Fruit fly (Drosophila melanogaster) whole organism, prepupa: ENCODE data around the gene Tcs6.

Experiments used
- CG10631 ChIP-seq: fragments of 200-800 bp; sonication (Bioruptor generic); optimal IDR thresholded peaks from 2 replicates; lab custom pipeline; 2016; ENCODE audit warnings: missing biosample characterization, missing genetic modification characterization
- CG11294 ChIP-seq: fragments of 200-800 bp; sonication (Bioruptor generic); IDR thresholded peaks from 2 replicates; pipeline ENCODE4 v1.3.6; 2022; ENCODE audit warnings: missing biosample characterization, missing genetic modification characterization
- CG11902 ChIP-seq: fragments of 200-800 bp; sonication (Bioruptor generic); optimal IDR thresholded peaks from 3 replicates; lab custom pipeline; 2016; ENCODE audit warnings: missing biosample characterization, missing genetic modification characterization
- CG15336 ChIP-seq: fragments of 200-800 bp; sonication (Bioruptor generic); IDR thresholded peaks from 2 replicates; pipeline ENCODE4 v1.3.6; 2022; ENCODE audit warnings: missing biosample characterization, missing genetic modification characterization
- CG3032 ChIP-seq: fragments of 200-800 bp; optimal IDR thresholded peaks from 2 replicates; lab custom pipeline; 2019; ENCODE audit warnings: missing biosample characterization, mild to moderate bottlenecking, missing genetic modification characterization, moderate library complexity
- CG31627 ChIP-seq: fragments of 200-800 bp; sonication (Bioruptor generic); optimal IDR thresholded peaks from 3 replicates; lab custom pipeline; 2016; ENCODE audit warnings: missing biosample characterization, missing genetic modification characterization
- CG32006 ChIP-seq: fragments of 200-800 bp; sonication (Bioruptor generic); optimal IDR thresholded peaks from 3 replicates; lab custom pipeline; 2017; ENCODE audit warnings: missing biosample characterization, mild to moderate bottlenecking, missing genetic modification characterization
- CG34406 ChIP-seq: fragments of 200-800 bp; sonication (Bioruptor generic); optimal IDR thresholded peaks from 3 replicates; lab custom pipeline; 2016; ENCODE audit warnings: missing biosample characterization, missing genetic modification characterization
- CG4318 ChIP-seq: fragments of 200-800 bp; sonication (Bioruptor generic); optimal IDR thresholded peaks from 3 replicates; lab custom pipeline; 2017; ENCODE audit warnings: missing biosample characterization, mild to moderate bottlenecking, missing genetic modification characterization
- CG6163 ChIP-seq: fragments of 200-800 bp; sonication (Bioruptor generic); IDR thresholded peaks from 3 replicates; pipeline ENCODE4 v1.3.6; 2022; ENCODE audit warnings: missing biosample characterization, missing genetic modification characterization
- CG6276 ChIP-seq: fragments of 200-800 bp; sonication (Bioruptor generic); optimal IDR thresholded peaks from 2 replicates; lab custom pipeline; 2017; ENCODE audit warnings: missing biosample characterization, mild to moderate bottlenecking, missing genetic modification characterization
- CG6792 ChIP-seq: fragments of 200-800 bp; sonication (Bioruptor generic); optimal IDR thresholded peaks from 3 replicates; lab custom pipeline; 2016; ENCODE audit warnings: missing biosample characterization, missing genetic modification characterization
- CG6854 ChIP-seq: fragments of 200-800 bp; sonication (Bioruptor generic); optimal IDR thresholded peaks from 2 replicates; lab custom pipeline; 2017; ENCODE audit warnings: missing biosample characterization, mild to moderate bottlenecking, missing genetic modification characterization
- CG8319 ChIP-seq: fragments of 200-800 bp; sonication (Bioruptor generic); optimal IDR thresholded peaks from 3 replicates; lab custom pipeline; 2016; ENCODE audit warnings: missing biosample characterization, missing genetic modification characterization
- CG8632 ChIP-seq: fragments of 200-800 bp; sonication (Bioruptor generic); optimal IDR thresholded peaks from 3 replicates; lab custom pipeline; 2016; ENCODE audit warnings: missing biosample characterization, missing genetic modification characterization
- Eip75B ChIP-seq: fragments of 200-800 bp; sonication (Bioruptor generic); optimal IDR thresholded peaks from 3 replicates; lab custom pipeline; 2016; ENCODE audit warnings: missing biosample characterization, missing genetic modification characterization
- Eip78C ChIP-seq: fragments of 200-800 bp; sonication (Bioruptor generic); peaks from one replicate; lab custom pipeline; 2016; ENCODE audit warnings: missing biosample characterization, missing genetic modification characterization
- Eip93F ChIP-seq: fragments of 200-800 bp; sonication (Bioruptor generic); optimal IDR thresholded peaks from 2 replicates; lab custom pipeline; 2016; ENCODE audit warnings: missing biosample characterization, mild to moderate bottlenecking, missing genetic modification characterization
- Ets21C ChIP-seq: fragments of 200-800 bp; sonication (Bioruptor generic); optimal IDR thresholded peaks from 3 replicates; lab custom pipeline; 2016; ENCODE audit warnings: missing biosample characterization, missing genetic modification characterization
- Ets96B ChIP-seq: fragments of 200-800 bp; optimal IDR thresholded peaks from 2 replicates; lab custom pipeline; 2019; ENCODE audit warnings: missing biosample characterization, mild to moderate bottlenecking, missing genetic modification characterization, moderate library complexity
- Gug ChIP-seq: fragments of 200-800 bp; sonication (Bioruptor generic); IDR thresholded peaks from 2 replicates; pipeline ENCODE4 v1.3.6; 2022; ENCODE audit warnings: missing biosample characterization, missing genetic modification characterization
- Hr4 ChIP-seq: fragments of 200-800 bp; sonication (Bioruptor generic); optimal IDR thresholded peaks from 3 replicates; lab custom pipeline; 2016; ENCODE audit warnings: missing biosample characterization, missing genetic modification characterization
- Lpt ChIP-seq: fragments of 200-800 bp; sonication (Bioruptor generic); optimal IDR thresholded peaks from 3 replicates; lab custom pipeline; 2016; ENCODE audit warnings: missing biosample characterization, missing genetic modification characterization
- Sox102F ChIP-seq: fragments of 200-800 bp; sonication (Bioruptor generic); optimal IDR thresholded peaks from 2 replicates; lab custom pipeline; 2016; ENCODE audit warnings: missing biosample characterization, mild to moderate bottlenecking, missing genetic modification characterization
- Sox15 ChIP-seq: fragments of 200-800 bp; sonication (Bioruptor generic); optimal IDR thresholded peaks from 3 replicates; lab custom pipeline; 2016; ENCODE audit warnings: missing biosample characterization, missing genetic modification characterization
- achi ChIP-seq: fragments of 200-800 bp; sonication (Bioruptor generic); optimal IDR thresholded peaks from 3 replicates; lab custom pipeline; 2016; ENCODE audit warnings: missing biosample characterization, missing genetic modification characterization
- cyc ChIP-seq: fragments of 200-800 bp; sonication (Bioruptor generic); optimal IDR thresholded peaks from 3 replicates; lab custom pipeline; 2016; ENCODE audit warnings: missing biosample characterization, missing genetic modification characterization
- dac ChIP-seq: fragments of 200-800 bp; sonication (Bioruptor generic); optimal IDR thresholded peaks from 2 replicates; lab custom pipeline; 2017; ENCODE audit warnings: missing biosample characterization, mild to moderate bottlenecking, missing genetic modification characterization
- dsx ChIP-seq: fragments of 200-800 bp; optimal IDR thresholded peaks from 3 replicates; lab custom pipeline; 2019; ENCODE audit warnings: missing biosample characterization, mild to moderate bottlenecking, missing genetic modification characterization, moderate library complexity; ENCODE audit not compliant: poor library complexity, severe bottlenecking
- eg ChIP-seq: fragments of 200-800 bp; sonication (Bioruptor generic); IDR thresholded peaks from 3 replicates; pipeline ENCODE4 v1.3.6; 2022; ENCODE audit warnings: missing biosample characterization, missing genetic modification characterization
- esn ChIP-seq: fragments of 200-800 bp; sonication (Bioruptor generic); optimal IDR thresholded peaks from 2 replicates; lab custom pipeline; 2016; ENCODE audit warnings: missing biosample characterization, mild to moderate bottlenecking, missing genetic modification characterization, moderate library complexity
- fd59A ChIP-seq: fragments of 200-800 bp; sonication (Bioruptor generic); optimal IDR thresholded peaks from 2 replicates; lab custom pipeline; 2017; ENCODE audit warnings: missing biosample characterization, mild to moderate bottlenecking, missing genetic modification characterization, missing genetic modification reagents
- fd85E ChIP-seq: fragments of 200-800 bp; sonication (Bioruptor generic); optimal IDR thresholded peaks from 3 replicates; lab custom pipeline; 2016; ENCODE audit warnings: missing biosample characterization, missing genetic modification characterization
- fkh ChIP-seq: fragments of 200-800 bp; sonication (Bioruptor generic); optimal IDR thresholded peaks from 3 replicates; lab custom pipeline; 2017; ENCODE audit warnings: missing biosample characterization, mild to moderate bottlenecking, missing genetic modification characterization, moderate library complexity
- lz ChIP-seq: fragments of 200-800 bp; sonication (Bioruptor generic); optimal IDR thresholded peaks from 3 replicates; lab custom pipeline; 2016; ENCODE audit warnings: missing biosample characterization, missing genetic modification characterization
- pdm3 ChIP-seq: fragments of 200-800 bp; sonication (Bioruptor generic); optimal IDR thresholded peaks from 3 replicates; lab custom pipeline; 2016; ENCODE audit warnings: missing biosample characterization, missing genetic modification characterization
- spab ChIP-seq: fragments of 200-800 bp; sonication (Bioruptor generic); optimal IDR thresholded peaks from 2 replicates; lab custom pipeline; 2017; ENCODE audit warnings: missing biosample characterization, mild to moderate bottlenecking, missing genetic modification characterization, missing genetic modification reagents
- ss ChIP-seq, 2 experiments: fragments of 200-800 bp; sonication (Bioruptor generic); optimal IDR thresholded peaks; 2 replicates in 1 of 2; 3 replicates in 1 of 2; lab custom pipeline; 2017 to 2018; ENCODE audit warnings: mild to moderate bottlenecking in 2 of 2, missing biosample characterization in 2 of 2, missing genetic modification characterization in 2 of 2, moderate library complexity in 1 of 2
- svp ChIP-seq: fragments of 200-800 bp; sonication (Bioruptor generic); peaks from one replicate; lab custom pipeline; 2016; ENCODE audit warnings: missing biosample characterization, missing genetic modification characterization

Tcs6 gene

dm6 chr3R:26041417-26042101 is 16.5 kb downstream of the Tcs6 start, which contains the start of gene gro (continued):
- TF ChIP-seq CG4318 (GFP tag; lab: Kevin White, UChicago) (peak; percentile 0), CG32006 (peak; percentile 20), eg (peak; percentile 66), Eip78C (peak; percentile 89), CG6792 (peak; percentile 66), esn (GFP tag; lab: Kevin White, UChicago) (peak; percentile 69), Hr4 (GFP tag; lab: Kevin White, UChicago) (peak; percentile 76), fd85E (GFP tag; lab: Kevin White, UChicago) (peak; percentile 31), svp (GFP tag; lab: Kevin White, UChicago) (peak; percentile 85), CG11902 (GFP tag; lab: Kevin White, UChicago) (peak; percentile 46), CG34406 (GFP tag; lab: Kevin White, UChicago) (peak; percentile 41), CG31627 (GFP tag; lab: Kevin White, UChicago) (peak; percentile 76), Eip75B (GFP tag; lab: Kevin White, UChicago) (peak; percentile 71), CG8319 (GFP tag; lab: Kevin White, UChicago) (no peak), CG11294 (GFP tag; lab: Robert Waterston, UW) (no peak; the same call in 1 of the 2 replicates), CG15336 (peak; percentile 54; the same call in 1 of the 2 replicates), Ets21C (GFP tag; lab: Kevin White, UChicago) (peak; percentile 55)

dm6 chr3R:26039793-26040335 is 18.2 kb downstream of the Tcs6 start:
- TF ChIP-seq CG6163 (GFP tag; lab: Robert Waterston, UW), result no peak
- TF ChIP-seq Eip78C, result peak; percentile 13
- no peak for TF ChIP-seq CG3032 (tag; lab: Kevin White, UChicago)
- TF ChIP-seq spab (GFP tag; lab: Kevin White, UChicago), result no peak
- TF ChIP-seq CG34406 (GFP tag; lab: Kevin White, UChicago), result no peak

dm6 chr3R:26037899-26038298 is 20.1 kb downstream of the Tcs6 start:
- no peak for TF ChIP-seq Eip78C
- no peak for TF ChIP-seq Ets96B (tag; lab: Kevin White, UChicago)
- TF ChIP-seq fd59A (GFP tag; lab: Kevin White, UChicago), result no peak
- TF ChIP-seq dac (GFP tag; lab: Kevin White, UChicago), result no peak
- TF ChIP-seq Sox15, result no peak
- TF ChIP-seq Gug (GFP tag; lab: Robert Waterston, UW), result no peak
- TF ChIP-seq CG4318 (GFP tag; lab: Kevin White, UChicago), result no peak
- TF ChIP-seq spab (GFP tag; lab: Kevin White, UChicago), result no peak
- TF ChIP-seq dsx, result no peak
- no peak for TF ChIP-seq fkh (GFP tag; lab: Kevin White, UChicago)

- TF ChIP-seq pdm3 (GFP tag; lab: Kevin White, UChicago) (peak; percentile 88), achi (GFP tag; lab: Kevin White, UChicago) (peak; percentile 91), esn (GFP tag; lab: Kevin White, UChicago) (peak; percentile 95), CG15336 (peak; percentile 85), ss (GFP tag; optimal IDR thresholded peaks at IDR 0.05; lab: Kevin White, UChicago) (peak; percentile 95 to 96), CG6276 (GFP tag; lab: Kevin White, UChicago) (peak; percentile 87), CG6163 (GFP tag; lab: Robert Waterston, UW) (peak; percentile 73), Eip93F (peak; percentile 53), CG8319 (GFP tag; lab: Kevin White, UChicago) (peak; percentile 65), spab (GFP tag; lab: Kevin White, UChicago) (peak; percentile 93), fkh (GFP tag; lab: Kevin White, UChicago) (peak; percentile 59), CG10631 (GFP tag; lab: Kevin White, UChicago) (peak; percentile 86), lz (GFP tag; lab: Kevin White, UChicago) (peak; percentile 91), fd85E (GFP tag; lab: Kevin White, UChicago) (peak; percentile 55), Hr4 (GFP tag; lab: Kevin White, UChicago) (peak; percentile 83), cyc (GFP tag; lab: Kevin White, UChicago) (peak; percentile 82), CG8632 (peak; percentile 87), Gug (GFP tag; lab: Robert Waterston, UW) (peak; percentile 49), CG6792 (peak; percentile 90), Sox102F (GFP tag; lab: Kevin White, UChicago) (peak; percentile 90), Lpt (GFP tag; lab: Kevin White, UChicago) (peak; percentile 68), CG3032 (tag; lab: Kevin White, UChicago) (peak; percentile 94), CG6854 (GFP tag; lab: Kevin White, UChicago) (peak; percentile 90), CG31627 (GFP tag; lab: Kevin White, UChicago) (peak; percentile 80)
These were observed 21.6 kb downstream of the Tcs6 start for dm6 chr3R:26036153-26037144.
